Fruit fly (Drosophila melanogaster): ENCODE results near the gene ND-20L.
A peak's percentile ranks its signal among the peaks of the same experiment; 100 is the strongest.

ND-20L gene

dm6 chr3R:29523978-29524775, 8.7 kb downstream of the ND-20L start (continued):
- TF ChIP-seq CG12391 (tag; optimal IDR thresholded peaks at IDR 0.05) (peak; percentile 8), wdn (GFP tag; IDR thresholded peaks at IDR 0.05) (no peak), Aef1 (GFP tag; IDR thresholded peaks at IDR 0.05) (no peak), CG17361 (GFP tag; IDR thresholded peaks at IDR 0.05) (peak; percentile 45; the same call in 1 of the 3 replicates), Xbp1 (GFP tag; optimal IDR thresholded peaks at IDR 0.05) (peak; percentile 7), dmrt11E (tag; optimal IDR thresholded peaks at IDR 0.05) (peak; percentile 38), gsb-n (tag; optimal IDR thresholded peaks at IDR 0.05) (peak; percentile 9), CG15601 (tag; optimal IDR thresholded peaks at IDR 0.05) (no peak), CG7556 (GFP tag; optimal IDR thresholded peaks at IDR 0.05) (peak; percentile 19), sd (tag; optimal IDR thresholded peaks at IDR 0.05) (peak; percentile 39), Trl (optimal IDR thresholded peaks at IDR 0.05) (no peak), Trl (GFP tag; optimal IDR thresholded peaks at IDR 0.05) (no peak), CG10979 (tag; optimal IDR thresholded peaks at IDR 0.05) (peak; percentile 56), row (GFP tag; IDR thresholded peaks at IDR 0.05) (peak; percentile 41; the same call in 2 of the 3 replicates), cg (GFP tag; optimal IDR thresholded peaks at IDR 0.05) (peak; percentile 38), gem (tag; optimal IDR thresholded peaks at IDR 0.05) (peak; percentile 48), CoRest (tag; optimal IDR thresholded peaks at IDR 0.05) (peak; percentile 26), D (optimal IDR thresholded peaks at IDR 0.05) (no peak), D (GFP tag; optimal IDR thresholded peaks at IDR 0.05) (peak; percentile 47), nmo (GFP tag; optimal IDR thresholded peaks at IDR 0.05) (peak; percentile 43), Blimp-1 (GFP tag; optimal IDR thresholded peaks at IDR 0.05) (peak; percentile 12), twi (tag; optimal IDR thresholded peaks at IDR 0.05) (peak; percentile 96), lola (GFP tag; optimal IDR thresholded peaks at IDR 0.05) (peak in 1 of 3 experiments; percentile 20), Sox100B (GFP tag; optimal IDR thresholded peaks at IDR 0.05) (peak; percentile 54), CG11456 (GFP tag; IDR thresholded peaks at IDR 0.05) (no peak), D19A (tag; optimal IDR thresholded peaks at IDR 0.05) (peak; percentile 95), z (GFP tag; IDR thresholded peaks at IDR 0.05) (no peak), pros (GFP tag; optimal IDR thresholded peaks at IDR 0.05) (no peak), CG2712 (tag; optimal IDR thresholded peaks at IDR 0.05) (peak; percentile 39)

dm6 chr3R:29526565-29526964, 11.0 kb downstream of the ND-20L start:
- TF ChIP-seq zfh1 (GFP tag; IDR thresholded peaks at IDR 0.05) = no peak
- peak; percentile 67 for TF ChIP-seq Nf-YB (GFP tag; optimal IDR thresholded peaks at IDR 0.05)
- TF ChIP-seq HLH54F (GFP tag; optimal IDR thresholded peaks at IDR 0.05) = no peak
- TF ChIP-seq CG3838 (GFP tag; optimal IDR thresholded peaks at IDR 0.05) = no peak
- TF ChIP-seq ems (GFP tag; optimal IDR thresholded peaks at IDR 0.05) = no peak
- peak; percentile 81 for TF ChIP-seq Nf-YC (tag; optimal IDR thresholded peaks at IDR 0.05)

dm6 chr3R:29538436-29538835, 22.9 kb downstream of the ND-20L start:
- no peak for TF ChIP-seq hb (GFP tag; IDR thresholded peaks at IDR 0.05; ENCODE audit: partially characterized antibody)
- TF ChIP-seq MBD-R2 (GFP tag; IDR thresholded peaks at IDR 0.05) = no peak
- peak; percentile 33; the same call in 1 of the 2 replicates for TF ChIP-seq Drgx (GFP tag; IDR thresholded peaks at IDR 0.05)
- TF ChIP-seq otp (GFP tag; IDR thresholded peaks at IDR 0.05) = 0 out of 3 replicates have a peak, but pooled peaks have one; percentile 22
- no peak for TF ChIP-seq Meics (GFP tag; optimal IDR thresholded peaks at IDR 0.05)
- TF ChIP-seq CG7271 (tag; optimal IDR thresholded peaks at IDR 0.05) = no peak
- TF ChIP-seq CG3726 (GFP tag; IDR thresholded peaks at IDR 0.05) = no peak
- TF ChIP-seq CG7963 (GFP tag; IDR thresholded peaks at IDR 0.05; ENCODE audit: partially characterized antibody) = no peak
